Worm (Caenorhabditis elegans) whole organism, early embryonic: ENCODE results near the gene srab-9.

Experiments used
- ama-1 ChIP-seq: fragments of 150-350 bp; optimal IDR thresholded peaks from 2 replicates; lab custom pipeline; 2014
- sea-1 ChIP-seq: fragments of 200-800 bp; sonication (Bioruptor generic); conservative IDR thresholded peaks from 2 replicates; pipeline ENCODE4 v1.3.6; 2022; ENCODE audit warnings: missing genetic modification characterization, missing compliant biosample characterization
- tbx-11 ChIP-seq: fragments of 200-800 bp; sonication (Bioruptor generic); IDR thresholded peaks from 2 replicates; pipeline ENCODE4 v1.3.6; 2022; ENCODE audit warnings: missing genetic modification characterization, missing compliant biosample characterization
- tra-4 ChIP-seq: sonication (generic microtip); optimal IDR thresholded peaks from 2 replicates; lab custom pipeline; 2017; ENCODE audit warnings: missing genetic modification characterization, missing compliant biosample characterization

DNA sequence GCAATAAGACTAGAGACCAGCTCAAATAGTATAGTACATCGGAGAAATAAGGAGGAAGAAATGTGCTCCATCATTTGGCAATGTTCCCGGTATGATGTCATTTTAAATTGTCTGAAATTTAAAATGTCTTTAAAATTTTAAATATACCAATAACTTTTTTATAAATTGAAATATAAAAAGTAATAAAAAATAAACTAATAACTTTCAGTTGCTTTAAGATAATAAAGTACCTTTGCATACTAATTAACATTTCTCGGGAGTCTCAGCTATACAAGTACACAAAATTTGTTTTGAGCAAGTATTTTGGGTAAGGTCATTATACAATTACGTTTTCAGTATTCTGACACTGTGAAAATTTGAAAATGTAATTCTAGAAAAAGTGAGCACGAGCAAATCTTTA, 10.8 kb upstream of the srab-9 start, which contains the start of gene srab-6:
- TF ChIP-seq ama-1 (lab: Kevin White, UChicago) (no peak), tbx-11 (GFP tag; lab: Robert Waterston, UW) (no peak), tra-4 (tag; lab: Kevin White, UChicago) (no peak), sea-1 (GFP tag; lab: Robert Waterston, UW) (no peak)
